Fruit fly (Drosophila melanogaster) whole organism, prepupa: Measurements from ENCODE around the gene CG15282.

ENCODE experiments used
- Blimp-1 ChIP-seq: fragments of 200-800 bp; sonication (Bioruptor generic); optimal IDR thresholded peaks from 3 replicates; lab custom pipeline; 2017; ENCODE audit warnings: missing biosample characterization, missing genetic modification characterization, mild to moderate bottlenecking, moderate library complexity, missing genetic modification reagents
- CG10631 ChIP-seq: fragments of 200-800 bp; sonication (Bioruptor generic); optimal IDR thresholded peaks from 2 replicates; lab custom pipeline; 2016; ENCODE audit warnings: missing biosample characterization, missing genetic modification characterization
- CG10669 ChIP-seq: fragments of 200-800 bp; sonication (Bioruptor generic); optimal IDR thresholded peaks from 3 replicates; lab custom pipeline; 2018; ENCODE audit warnings: missing biosample characterization, mild to moderate bottlenecking, missing genetic modification characterization, moderate library complexity
- CG11294 ChIP-seq: fragments of 200-800 bp; sonication (Bioruptor generic); IDR thresholded peaks from 2 replicates; pipeline ENCODE4 v1.3.6; 2022; ENCODE audit warnings: missing biosample characterization, missing genetic modification characterization
- CG11902 ChIP-seq: fragments of 200-800 bp; sonication (Bioruptor generic); optimal IDR thresholded peaks from 3 replicates; lab custom pipeline; 2016; ENCODE audit warnings: missing biosample characterization, missing genetic modification characterization
- CG15336 ChIP-seq: fragments of 200-800 bp; sonication (Bioruptor generic); IDR thresholded peaks from 2 replicates; pipeline ENCODE4 v1.3.6; 2022; ENCODE audit warnings: missing biosample characterization, missing genetic modification characterization
- CG16779 ChIP-seq: fragments of 200-800 bp; sonication (Bioruptor generic); optimal IDR thresholded peaks from 3 replicates; lab custom pipeline; 2017; ENCODE audit warnings: missing biosample characterization, mild to moderate bottlenecking, missing genetic modification characterization
- CG31627 ChIP-seq: fragments of 200-800 bp; sonication (Bioruptor generic); optimal IDR thresholded peaks from 3 replicates; lab custom pipeline; 2016; ENCODE audit warnings: missing biosample characterization, missing genetic modification characterization
- CG32006 ChIP-seq: fragments of 200-800 bp; sonication (Bioruptor generic); optimal IDR thresholded peaks from 3 replicates; lab custom pipeline; 2017; ENCODE audit warnings: missing biosample characterization, mild to moderate bottlenecking, missing genetic modification characterization
- CG34406 ChIP-seq: fragments of 200-800 bp; sonication (Bioruptor generic); optimal IDR thresholded peaks from 3 replicates; lab custom pipeline; 2016; ENCODE audit warnings: missing biosample characterization, missing genetic modification characterization
- CG3919 ChIP-seq: fragments of 200-800 bp; sonication (Bioruptor generic); optimal IDR thresholded peaks from 3 replicates; lab custom pipeline; 2016; ENCODE audit warnings: missing biosample characterization, missing genetic modification characterization
- CG4318 ChIP-seq: fragments of 200-800 bp; sonication (Bioruptor generic); optimal IDR thresholded peaks from 3 replicates; lab custom pipeline; 2017; ENCODE audit warnings: missing biosample characterization, mild to moderate bottlenecking, missing genetic modification characterization
- CG6163 ChIP-seq: fragments of 200-800 bp; sonication (Bioruptor generic); IDR thresholded peaks from 3 replicates; pipeline ENCODE4 v1.3.6; 2022; ENCODE audit warnings: missing biosample characterization, missing genetic modification characterization
- CG6276 ChIP-seq: fragments of 200-800 bp; sonication (Bioruptor generic); optimal IDR thresholded peaks from 2 replicates; lab custom pipeline; 2017; ENCODE audit warnings: missing biosample characterization, mild to moderate bottlenecking, missing genetic modification characterization
- CG6792 ChIP-seq: fragments of 200-800 bp; sonication (Bioruptor generic); optimal IDR thresholded peaks from 3 replicates; lab custom pipeline; 2016; ENCODE audit warnings: missing biosample characterization, missing genetic modification characterization
- CG7368 ChIP-seq: fragments of 200-800 bp; sonication (Bioruptor generic); optimal IDR thresholded peaks from 3 replicates; lab custom pipeline; 2016; ENCODE audit warnings: missing biosample characterization, missing genetic modification characterization
- CG8119 ChIP-seq: fragments of 200-800 bp; sonication (Bioruptor generic); IDR thresholded peaks from 3 replicates; pipeline ENCODE4 v1.3.6; 2022; ENCODE audit warnings: missing biosample characterization, missing genetic modification characterization
- CG8319 ChIP-seq: fragments of 200-800 bp; sonication (Bioruptor generic); optimal IDR thresholded peaks from 3 replicates; lab custom pipeline; 2016; ENCODE audit warnings: missing biosample characterization, missing genetic modification characterization
- CG8632 ChIP-seq: fragments of 200-800 bp; sonication (Bioruptor generic); optimal IDR thresholded peaks from 3 replicates; lab custom pipeline; 2016; ENCODE audit warnings: missing biosample characterization, missing genetic modification characterization
- CG9139 ChIP-seq: fragments of 200-800 bp; sonication (Bioruptor generic); optimal IDR thresholded peaks from 3 replicates; lab custom pipeline; 2017; ENCODE audit warnings: missing biosample characterization, mild to moderate bottlenecking, missing genetic modification characterization
- Eip75B ChIP-seq: fragments of 200-800 bp; sonication (Bioruptor generic); optimal IDR thresholded peaks from 3 replicates; lab custom pipeline; 2016; ENCODE audit warnings: missing biosample characterization, missing genetic modification characterization
- Eip78C ChIP-seq: fragments of 200-800 bp; sonication (Bioruptor generic); peaks from one replicate; lab custom pipeline; 2016; ENCODE audit warnings: missing biosample characterization, missing genetic modification characterization
- Ets21C ChIP-seq: fragments of 200-800 bp; sonication (Bioruptor generic); optimal IDR thresholded peaks from 3 replicates; lab custom pipeline; 2016; ENCODE audit warnings: missing biosample characterization, missing genetic modification characterization
- Ets96B ChIP-seq: fragments of 200-800 bp; optimal IDR thresholded peaks from 2 replicates; lab custom pipeline; 2019; ENCODE audit warnings: missing biosample characterization, mild to moderate bottlenecking, missing genetic modification characterization, moderate library complexity
- Hr4 ChIP-seq: fragments of 200-800 bp; sonication (Bioruptor generic); optimal IDR thresholded peaks from 3 replicates; lab custom pipeline; 2016; ENCODE audit warnings: missing biosample characterization, missing genetic modification characterization
- Lpt ChIP-seq: fragments of 200-800 bp; sonication (Bioruptor generic); optimal IDR thresholded peaks from 3 replicates; lab custom pipeline; 2016; ENCODE audit warnings: missing biosample characterization, missing genetic modification characterization
- Met ChIP-seq: fragments of 200-800 bp; sonication (Bioruptor generic); optimal IDR thresholded peaks from 3 replicates; lab custom pipeline; 2016; ENCODE audit warnings: missing biosample characterization, missing genetic modification characterization
- OdsH ChIP-seq: fragments of 200-800 bp; sonication (Bioruptor generic); optimal IDR thresholded peaks from 3 replicates; lab custom pipeline; 2016; ENCODE audit warnings: missing biosample characterization, missing genetic modification characterization
- Smox ChIP-seq: fragments of 200-800 bp; sonication (Bioruptor generic); optimal IDR thresholded peaks from 3 replicates; lab custom pipeline; 2016; ENCODE audit warnings: missing biosample characterization, missing genetic modification characterization
- Sox14 ChIP-seq: fragments of 200-800 bp; sonication (Bioruptor generic); optimal IDR thresholded peaks from 3 replicates; lab custom pipeline; 2016; ENCODE audit warnings: missing biosample characterization, missing genetic modification characterization
- Sox15 ChIP-seq: fragments of 200-800 bp; sonication (Bioruptor generic); optimal IDR thresholded peaks from 3 replicates; lab custom pipeline; 2016; ENCODE audit warnings: missing biosample characterization, missing genetic modification characterization
- achi ChIP-seq: fragments of 200-800 bp; sonication (Bioruptor generic); optimal IDR thresholded peaks from 3 replicates; lab custom pipeline; 2016; ENCODE audit warnings: missing biosample characterization, missing genetic modification characterization
- acj6 ChIP-seq: fragments of 200-800 bp; sonication (Bioruptor generic); optimal IDR thresholded peaks from 3 replicates; lab custom pipeline; 2016; ENCODE audit warnings: missing biosample characterization, missing genetic modification characterization
- dac ChIP-seq: fragments of 200-800 bp; sonication (Bioruptor generic); optimal IDR thresholded peaks from 2 replicates; lab custom pipeline; 2017; ENCODE audit warnings: missing biosample characterization, mild to moderate bottlenecking, missing genetic modification characterization
- eg ChIP-seq: fragments of 200-800 bp; sonication (Bioruptor generic); IDR thresholded peaks from 3 replicates; pipeline ENCODE4 v1.3.6; 2022; ENCODE audit warnings: missing biosample characterization, missing genetic modification characterization
- esn ChIP-seq: fragments of 200-800 bp; sonication (Bioruptor generic); optimal IDR thresholded peaks from 2 replicates; lab custom pipeline; 2016; ENCODE audit warnings: missing biosample characterization, mild to moderate bottlenecking, missing genetic modification characterization, moderate library complexity
- fd59A ChIP-seq: fragments of 200-800 bp; sonication (Bioruptor generic); optimal IDR thresholded peaks from 2 replicates; lab custom pipeline; 2017; ENCODE audit warnings: missing biosample characterization, mild to moderate bottlenecking, missing genetic modification characterization, missing genetic modification reagents
- net ChIP-seq: fragments of 200-800 bp; sonication (Bioruptor generic); optimal IDR thresholded peaks from 3 replicates; lab custom pipeline; 2016; ENCODE audit warnings: missing biosample characterization, missing genetic modification characterization
- pdm3 ChIP-seq: fragments of 200-800 bp; sonication (Bioruptor generic); optimal IDR thresholded peaks from 3 replicates; lab custom pipeline; 2016; ENCODE audit warnings: missing biosample characterization, missing genetic modification characterization
- salr ChIP-seq, 2 experiments: fragments of 200-800 bp; sonication (Bioruptor generic); optimal IDR thresholded peaks; 3 replicates each; lab custom pipeline; 2016 to 2018; ENCODE audit warnings: missing biosample characterization in 2 of 2, missing genetic modification characterization in 2 of 2, mild to moderate bottlenecking in 1 of 2
- ss ChIP-seq, 2 experiments: fragments of 200-800 bp; sonication (Bioruptor generic); optimal IDR thresholded peaks; 2 replicates in 1 of 2; 3 replicates in 1 of 2; lab custom pipeline; 2017 to 2018; ENCODE audit warnings: mild to moderate bottlenecking in 2 of 2, missing biosample characterization in 2 of 2, missing genetic modification characterization in 2 of 2, moderate library complexity in 1 of 2
- svp ChIP-seq: fragments of 200-800 bp; sonication (Bioruptor generic); peaks from one replicate; lab custom pipeline; 2016; ENCODE audit warnings: missing biosample characterization, missing genetic modification characterization
- vri ChIP-seq: fragments of 200-800 bp; sonication (Bioruptor generic); optimal IDR thresholded peaks from 3 replicates; lab custom pipeline; 2016; ENCODE audit warnings: missing biosample characterization, mild to moderate bottlenecking, missing genetic modification characterization

The CG15282 gene

dm6 chr2L:14698980-14699379 lies 13.3 kb upstream of the CG15282 start:
- TF ChIP-seq CG34406 (GFP tag; lab: Kevin White, UChicago) (no peak), CG9139 (no peak), dac (GFP tag; lab: Kevin White, UChicago) (no peak), vri (GFP tag; lab: Kevin White, UChicago) (no peak), CG10669 (no peak), Ets21C (GFP tag; lab: Kevin White, UChicago) (no peak), Eip78C (GFP tag; lab: Kevin White, UChicago) (no peak), ss (GFP tag; optimal IDR thresholded peaks at IDR 0.05; lab: Kevin White, UChicago) (no peak), svp (GFP tag; lab: Kevin White, UChicago) (no peak), CG7368 (GFP tag; lab: Kevin White, UChicago) (no peak), Eip75B (GFP tag; lab: Kevin White, UChicago) (no peak), Ets96B (tag; lab: Kevin White, UChicago) (no peak), Lpt (GFP tag; lab: Kevin White, UChicago) (no peak), CG8632 (GFP tag; lab: Kevin White, UChicago) (no peak)

dm6 chr2L:14699501-14700077 lies 12.7 kb upstream of the CG15282 start:
- no peak for TF ChIP-seq CG34406 (GFP tag; lab: Kevin White, UChicago)
- peak; percentile 54 for TF ChIP-seq Eip78C (GFP tag; lab: Kevin White, UChicago)
- TF ChIP-seq CG16779 (tag; lab: Kevin White, UChicago), result no peak
- TF ChIP-seq svp (GFP tag; lab: Kevin White, UChicago), result peak; percentile 39
- no peak for TF ChIP-seq CG3919 (GFP tag; lab: Kevin White, UChicago)
- no peak for TF ChIP-seq Met
- TF ChIP-seq eg (GFP tag; lab: Robert Waterston, UW), result peak; percentile 42; the same call in 2 of the 3 replicates
- 0 out of 3 replicates have a peak, but pooled peaks have one; percentile 19 for TF ChIP-seq CG8119 (GFP tag; lab: Robert Waterston, UW)
- TF ChIP-seq CG15336, result no peak; the same call in 1 of the 2 replicates
- TF ChIP-seq Sox15, result no peak
- TF ChIP-seq CG8319 (GFP tag; lab: Kevin White, UChicago), result no peak
- no peak for TF ChIP-seq OdsH (GFP tag; lab: Kevin White, UChicago)
- no peak for TF ChIP-seq Blimp-1 (GFP tag; lab: Kevin White, UChicago)
- TF ChIP-seq esn (GFP tag; lab: Kevin White, UChicago), result no peak

dm6 chr2L:14701495-14701894 lies 10.8 kb upstream of the CG15282 start:
- TF ChIP-seq CG6792 (GFP tag; lab: Kevin White, UChicago) (peak; percentile 23), Lpt (GFP tag; lab: Kevin White, UChicago) (peak; percentile 72), eg (GFP tag; lab: Robert Waterston, UW) (peak; percentile 73), dac (GFP tag; lab: Kevin White, UChicago) (peak; percentile 82), salr (GFP tag; optimal IDR thresholded peaks at IDR 0.05; lab: Kevin White, UChicago) (peak in 1 of 2 experiments; percentile 44), CG6163 (GFP tag; lab: Robert Waterston, UW) (peak; percentile 84), Hr4 (peak; percentile 93), CG11902 (GFP tag; lab: Kevin White, UChicago) (no peak), CG3919 (GFP tag; lab: Kevin White, UChicago) (peak; percentile 47), Sox15 (no peak), Eip78C (GFP tag; lab: Kevin White, UChicago) (peak; percentile 90), acj6 (GFP tag; lab: Kevin White, UChicago) (peak; percentile 28), CG11294 (GFP tag; lab: Robert Waterston, UW) (no peak), CG15336 (peak; percentile 92), Smox (GFP tag; lab: Kevin White, UChicago) (no peak), achi (GFP tag; lab: Kevin White, UChicago) (peak; percentile 55), Ets21C (GFP tag; lab: Kevin White, UChicago) (no peak), Sox14 (GFP tag; lab: Kevin White, UChicago) (no peak), CG8119 (GFP tag; lab: Robert Waterston, UW) (peak; percentile 92), net (GFP tag; lab: Kevin White, UChicago) (peak; percentile 45), CG32006 (GFP tag; lab: Kevin White, UChicago) (peak; percentile 94), CG4318 (GFP tag; lab: Kevin White, UChicago) (peak; percentile 89), svp (GFP tag; lab: Kevin White, UChicago) (peak; percentile 21), pdm3 (GFP tag; lab: Kevin White, UChicago) (peak; percentile 43), CG10631 (peak; percentile 39), CG31627 (no peak), CG6276 (GFP tag; lab: Kevin White, UChicago) (peak; percentile 23), fd59A (no peak), OdsH (GFP tag; lab: Kevin White, UChicago) (peak; percentile 72)
